Worm (Caenorhabditis elegans) whole organism, L1 larva: ENCODE results near the gene R11G1.1.

Experiments
- aly-2 ChIP-seq: fragments of 150-350 bp; optimal IDR thresholded peaks from 2 replicates; lab custom pipeline; 2014; ENCODE audit warnings: missing biosample characterization, missing genetic modification characterization
- ceh-63 ChIP-seq: fragments of 200-800 bp; sonication (Bioruptor generic); optimal IDR thresholded peaks from 2 replicates; lab custom pipeline; 2018; ENCODE audit warnings: mild to moderate bottlenecking, missing genetic modification characterization, missing compliant biosample characterization
- ces-1 ChIP-seq: fragments of 150-350 bp; optimal IDR thresholded peaks from 2 replicates; lab custom pipeline; 2014; ENCODE audit warnings: missing biosample characterization, missing genetic modification reagents, missing genetic modification characterization
- efl-1 ChIP-seq, 4 experiments: fragments of 150-350 bp; optimal IDR thresholded peaks in 3 of 4; peaks in 1 of 4; 1 replicate in 1 of 4; 2 replicates in 3 of 4; lab custom pipeline; 2014; ENCODE audit warnings: missing biosample characterization in 2 of 4, missing genetic modification characterization in 2 of 4, missing genetic modification reagents in 2 of 4
- elt-3 ChIP-seq, 6 experiments: fragments of 150-350 bp in 1 of 6; sonication (generic microtip); optimal IDR thresholded peaks; 2 replicates each; lab custom pipeline; 2017 to 2018; ENCODE audit warnings: missing biosample characterization in 6 of 6, missing genetic modification characterization in 6 of 6, inconsistent platforms in 1 of 6
- hlh-4 ChIP-seq: sonication (generic microtip); optimal IDR thresholded peaks from 2 replicates; lab custom pipeline; 2016; ENCODE audit warnings: mild to moderate bottlenecking, missing genetic modification characterization, missing compliant biosample characterization
- mep-1 ChIP-seq: fragments of 150-350 bp; optimal IDR thresholded peaks from 2 replicates; lab custom pipeline; 2014; ENCODE audit warnings: missing biosample characterization, missing genetic modification characterization
- nhr-20 ChIP-seq: sonication (generic microtip); optimal IDR thresholded peaks from 2 replicates; lab custom pipeline; 2016; ENCODE audit warnings: mild to moderate bottlenecking, missing genetic modification characterization, missing compliant biosample characterization
- nhr-71 ChIP-seq: sonication (generic microtip); optimal IDR thresholded peaks from 2 replicates; lab custom pipeline; 2016; ENCODE audit warnings: mild to moderate bottlenecking, missing genetic modification characterization, moderate library complexity, missing compliant biosample characterization
- nhr-77 ChIP-seq: fragments of 150-350 bp; optimal IDR thresholded peaks from 2 replicates; lab custom pipeline; 2014; ENCODE audit warnings: missing biosample characterization, missing genetic modification characterization
- pag-3 ChIP-seq: sonication (generic microtip); optimal IDR thresholded peaks from 2 replicates; lab custom pipeline; 2017; ENCODE audit warnings: missing genetic modification characterization, mild to moderate bottlenecking, missing compliant biosample characterization, antibody characterized with exemption, borderline replicate concordance; ENCODE audit not compliant: insufficient read depth
- skn-1 ChIP-seq: fragments of 150-350 bp; optimal IDR thresholded peaks from 2 replicates; lab custom pipeline; 2014; ENCODE audit warnings: missing biosample characterization, missing genetic modification characterization
- zag-1 ChIP-seq: fragments of 150-350 bp; optimal IDR thresholded peaks from 2 replicates; lab custom pipeline; 2014; ENCODE audit warnings: missing biosample characterization, missing genetic modification characterization

DNA sequence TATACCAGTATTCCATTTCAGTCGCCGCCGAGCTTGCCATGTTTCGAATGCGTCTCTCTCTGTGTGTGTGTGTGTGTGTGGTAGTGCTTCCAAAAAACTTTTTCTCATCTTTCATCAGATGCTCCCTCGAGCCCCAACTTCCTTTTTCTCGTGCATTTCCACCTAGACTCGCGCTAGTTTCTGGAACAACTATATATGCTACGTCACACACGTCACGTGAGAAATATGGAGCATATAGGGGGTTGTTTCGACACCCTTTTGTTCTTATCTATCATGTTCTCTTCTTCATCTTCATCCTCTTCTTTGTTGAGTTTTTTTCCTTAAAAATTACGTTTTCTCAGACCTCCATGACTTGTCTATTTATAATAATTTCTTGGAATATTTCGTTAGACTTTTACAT is 46.0 kb downstream of the R11G1.1 start:
- TF ChIP-seq zag-1 (no peak), ces-1 (GFP tag; lab: Kevin White, UChicago) (no peak), hlh-4 (tag; lab: Kevin White, UChicago) (no peak), mep-1 (tag; lab: Kevin White, UChicago) (no peak), ceh-63 (GFP tag; lab: Kevin White, UChicago) (no peak), efl-1 (optimal IDR thresholded peaks at IDR 0.05; lab: Kevin White, UChicago) (no peak), efl-1 (GFP tag; optimal IDR thresholded peaks at IDR 0.05 in 1 of 2; lab: Kevin White, UChicago) (no peak), skn-1 (no peak), nhr-77 (tag; lab: Kevin White, UChicago) (no peak), nhr-71 (peak; percentile 39), pag-3 (tag; lab: Kevin White, UChicago) (no peak), nhr-20 (tag; lab: Kevin White, UChicago) (no peak), elt-3 (tag; optimal IDR thresholded peaks at IDR 0.05; lab: Kevin White, UChicago) (no peak), aly-2 (tag; lab: Kevin White, UChicago) (no peak)
